Fruit fly (Drosophila melanogaster) whole organism, wandering third instar larva: Measurements from ENCODE around the gene Sgs1.

Source experiments
- Dif ChIP-seq: fragments of 200-275, 200-300 bp; sonication (Bioruptor generic); optimal IDR thresholded peaks from 2 replicates; lab custom pipeline; 2018; ENCODE audit warnings: missing biosample characterization, missing genetic modification characterization; ENCODE audit not compliant: partially characterized antibody
- h ChIP-seq: fragments of 200-800 bp; sonication (Bioruptor generic); optimal IDR thresholded peaks from 3 replicates; lab custom pipeline; 2016; ENCODE audit warnings: missing biosample characterization, mild to moderate bottlenecking, missing genetic modification characterization
- jim ChIP-seq: fragments of 175-275, 200-325 bp; sonication (Bioruptor generic); optimal IDR thresholded peaks from 2 replicates; lab custom pipeline; 2016; ENCODE audit warnings: missing biosample characterization, mild to moderate bottlenecking, missing genetic modification characterization
- psq ChIP-seq: fragments of 200-800 bp; sonication (Bioruptor generic); optimal IDR thresholded peaks from 3 replicates; lab custom pipeline; 2017; ENCODE audit warnings: missing biosample characterization, mild to moderate bottlenecking, missing genetic modification characterization, moderate library complexity

DNA sequence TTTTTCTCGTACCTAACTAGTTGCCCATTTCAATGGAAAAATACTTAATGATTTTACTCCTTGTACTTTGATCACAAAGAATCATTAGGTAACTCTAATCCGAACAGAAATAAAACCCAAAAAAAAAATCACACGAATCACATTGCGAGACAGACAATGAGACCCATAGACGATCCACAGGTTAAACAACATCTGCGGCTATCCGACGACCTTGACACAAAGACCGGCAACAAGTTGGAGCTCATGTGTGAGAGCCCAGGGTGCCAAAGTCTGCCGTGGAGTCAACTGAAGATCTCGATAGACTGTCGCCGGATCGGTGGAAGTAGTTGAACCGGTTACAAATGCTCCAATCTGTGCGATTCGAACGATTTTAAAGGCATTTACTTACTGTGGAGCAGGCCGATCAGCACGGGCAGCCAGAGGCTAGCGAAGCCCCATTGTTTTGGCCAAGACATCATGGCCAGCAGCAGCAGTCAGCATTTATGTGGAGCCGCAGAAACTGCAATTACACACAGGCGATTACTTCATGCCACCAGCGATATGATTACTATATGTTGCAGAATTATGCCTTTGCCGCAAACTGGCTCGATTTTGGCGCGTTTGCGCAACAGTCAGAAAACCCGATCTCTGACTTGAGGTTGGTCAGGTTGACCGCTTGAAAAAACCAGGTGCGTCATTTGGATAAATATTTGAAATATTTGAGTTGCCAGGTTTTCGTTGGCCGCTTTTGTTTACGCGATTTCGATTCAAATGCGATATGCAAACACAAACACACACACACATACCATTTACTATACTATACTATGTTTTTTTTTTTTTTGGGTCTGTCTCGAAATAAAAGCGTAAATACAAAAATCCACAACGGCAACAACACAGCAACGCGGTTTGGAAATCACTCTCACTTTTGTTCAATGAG lies 31.6 kb upstream of the Sgs1 start:
- no peak for TF ChIP-seq psq (GFP tag; lab: Kevin White, UChicago)
- TF ChIP-seq h (GFP tag; lab: Kevin White, UChicago) = no peak
- no peak for TF ChIP-seq jim (GFP tag; lab: Kevin White, UChicago)
- no peak for TF ChIP-seq Dif (GFP tag; lab: Kevin White, UChicago)
